Worm (Caenorhabditis elegans): Measurements from ENCODE around the gene C09G9.1.

The C09G9.1 gene

ce11 chrIV:8816029-8816428, 49.3 kb downstream of the C09G9.1 start, which contains the start of gene grsp-2:
Gene grsp-2 (plus strand): TSS chrIV:8816329.
- TF ChIP-seq set-16 (GFP tag; IDR thresholded peaks at IDR 0.05) (no peak), egl-43 (GFP tag; IDR thresholded peaks at IDR 0.05) (no peak), php-3 (GFP tag; IDR thresholded peaks at IDR 0.05) (no peak), hif-1 (tag; optimal IDR thresholded peaks at IDR 0.05) (no peak), zip-2 (tag; optimal IDR thresholded peaks at IDR 0.05) (no peak), zfp-3 (GFP tag; conservative IDR thresholded peaks at IDR 0.05) (no peak), skn-1 (tag; optimal IDR thresholded peaks at IDR 0.05) (no peak), mes-2 (tag; optimal IDR thresholded peaks at IDR 0.05; ENCODE audit: poor library complexity, severe bottlenecking) (no peak), unc-62 (GFP tag; optimal IDR thresholded peaks at IDR 0.05 in 1 of 2) (no peak), unc-62 (tag; optimal IDR thresholded peaks at IDR 0.05) (no peak)

ce11 chrIV:8815162-8815561, 50.1 kb downstream of the C09G9.1 start:
- TF ChIP-seq nhr-28 (tag; optimal IDR thresholded peaks at IDR 0.05) (peak; percentile 75), hlh-30 (tag; optimal IDR thresholded peaks at IDR 0.05; ENCODE audit: insufficient read depth) (peak; percentile 0), T26A8.4 (GFP tag; IDR thresholded peaks at IDR 0.05) (no peak)

- no peak for TF ChIP-seq unc-130 (GFP tag; optimal IDR thresholded peaks at IDR 0.05)
- no peak for TF ChIP-seq nhr-10 (tag; optimal IDR thresholded peaks at IDR 0.05)
- no peak for TF ChIP-seq lin-1 (GFP tag; IDR thresholded peaks at IDR 0.05)
- TF ChIP-seq unc-62 (GFP tag; optimal IDR thresholded peaks at IDR 0.05 in 1 of 2) = no peak
- TF ChIP-seq unc-62 (tag; optimal IDR thresholded peaks at IDR 0.05) = no peak
- no peak for TF ChIP-seq lin-29 (GFP tag; IDR thresholded peaks at IDR 0.05)
- TF ChIP-seq duxl-1 (tag; optimal IDR thresholded peaks at IDR 0.05; ENCODE audit: poor library complexity) = no peak
- TF ChIP-seq jun-1 (tag; optimal IDR thresholded peaks at IDR 0.05) = no peak
- no peak for TF ChIP-seq ama-1 (optimal IDR thresholded peaks at IDR 0.05)
- TF ChIP-seq nhr-102 (tag; optimal IDR thresholded peaks at IDR 0.05) = no peak
- no peak for TF ChIP-seq mes-2 (tag; optimal IDR thresholded peaks at IDR 0.05; ENCODE audit: poor library complexity, severe bottlenecking)
- peak; percentile 8 for TF ChIP-seq nhr-11 (tag; optimal IDR thresholded peaks at IDR 0.05)
- no peak for TF ChIP-seq aly-2 (tag; optimal IDR thresholded peaks at IDR 0.05)
- TF ChIP-seq dmd-9 (GFP tag; IDR thresholded peaks at IDR 0.05) = no peak
- TF ChIP-seq aha-1 (tag) = peak; percentile 72
Observed at ce11 chrIV:8813614-8814013, 51.7 kb downstream of the C09G9.1 start, which contains the start of gene exc-5. Gene exc-5 (minus strand): TSS chrIV:8813670.

Measured in whole organism, L4 larva.